Fruit fly (Drosophila melanogaster): ENCODE data around the gene CG11109.

Gene CG11109

dm6 chr3L:22888591-22889258 lies 16.7 kb downstream of the CG11109 start (continued):
- no peak for TF ChIP-seq gce (GFP tag; IDR thresholded peaks at IDR 0.05)
- TF ChIP-seq CG11093 (GFP tag; IDR thresholded peaks at IDR 0.05) = no peak
- TF ChIP-seq CG12299 (tag; optimal IDR thresholded peaks at IDR 0.05) = peak; percentile 24
- peak; percentile 68 for TF ChIP-seq Deaf1 (tag; optimal IDR thresholded peaks at IDR 0.05)
- no peak for TF ChIP-seq CG2116 (GFP tag; optimal IDR thresholded peaks at IDR 0.05)
- no peak for TF ChIP-seq Kr (GFP tag; optimal IDR thresholded peaks at IDR 0.05)
- no peak for TF ChIP-seq ATbp (GFP tag; optimal IDR thresholded peaks at IDR 0.05)
- no peak for TF ChIP-seq CrebB (tag; optimal IDR thresholded peaks at IDR 0.05)
- TF ChIP-seq gt (GFP tag; IDR thresholded peaks at IDR 0.05) = no peak
- peak; percentile 34 for TF ChIP-seq Hey (tag; optimal IDR thresholded peaks at IDR 0.05)
- no peak for TF ChIP-seq B-H2 (GFP tag; optimal IDR thresholded peaks at IDR 0.05)
- peak; percentile 16 for TF ChIP-seq Fer1 (GFP tag; optimal IDR thresholded peaks at IDR 0.05)
- no peak for TF ChIP-seq ara (GFP tag; IDR thresholded peaks at IDR 0.05)
- peak; percentile 22 for TF ChIP-seq BtbVII (GFP tag; optimal IDR thresholded peaks at IDR 0.05)
- no peak for TF ChIP-seq Ets97D (GFP tag; optimal IDR thresholded peaks at IDR 0.05)
- TF ChIP-seq Hr78 (GFP tag; optimal IDR thresholded peaks at IDR 0.05) = peak in 1 of 2 experiments; percentile 80
- no peak for TF ChIP-seq Blimp-1 (GFP tag; optimal IDR thresholded peaks at IDR 0.05)
- no peak for TF ChIP-seq Ssrp (tag; optimal IDR thresholded peaks at IDR 0.05)
- TF ChIP-seq HLH4C (GFP tag; IDR thresholded peaks at IDR 0.05; ENCODE audit: partially characterized antibody) = no peak
- TF ChIP-seq gem (tag; optimal IDR thresholded peaks at IDR 0.05) = peak; percentile 29
- no peak for TF ChIP-seq CoRest (tag; optimal IDR thresholded peaks at IDR 0.05)
- TF ChIP-seq CG17568 (GFP tag; optimal IDR thresholded peaks at IDR 0.05) = no peak
- TF ChIP-seq cwo (GFP tag; optimal IDR thresholded peaks at IDR 0.05) = peak; percentile 43
- TF ChIP-seq shn (GFP tag; optimal IDR thresholded peaks at IDR 0.05) = no peak
- peak; percentile 26 for TF ChIP-seq Hmr (GFP tag; optimal IDR thresholded peaks at IDR 0.05)
- TF ChIP-seq ase (GFP tag; IDR thresholded peaks at IDR 0.05) = no peak
- no peak for TF ChIP-seq btn (GFP tag; optimal IDR thresholded peaks at IDR 0.05)
- TF ChIP-seq HHEX (GFP tag; optimal IDR thresholded peaks at IDR 0.05) = no peak
- no peak for TF ChIP-seq eve (GFP tag; optimal IDR thresholded peaks at IDR 0.05)
- TF ChIP-seq CG6854 (GFP tag; optimal IDR thresholded peaks at IDR 0.05) = no peak
- TF ChIP-seq CG14965 (GFP tag; optimal IDR thresholded peaks at IDR 0.05; ENCODE audit: borderline replicate concordance) = no peak
- TF ChIP-seq exex (tag; optimal IDR thresholded peaks at IDR 0.05) = peak; percentile 54
- no peak for TF ChIP-seq HmgD (GFP tag; optimal IDR thresholded peaks at IDR 0.05)
- TF ChIP-seq CG6683 (GFP tag; optimal IDR thresholded peaks at IDR 0.05) = no peak
- TF ChIP-seq pfk (GFP tag; optimal IDR thresholded peaks at IDR 0.05) = no peak
- TF ChIP-seq oc (tag; optimal IDR thresholded peaks at IDR 0.05) = no peak
- peak in 1 of 2 experiments; percentile 12 for TF ChIP-seq Pdp1 (GFP tag; optimal IDR thresholded peaks at IDR 0.05)
- peak; percentile 17 for TF ChIP-seq Hand (GFP tag; optimal IDR thresholded peaks at IDR 0.05)
- no peak for TF ChIP-seq knrl (GFP tag; IDR thresholded peaks at IDR 0.05; ENCODE audit: partially characterized antibody)
- no peak for TF ChIP-seq CG8290 (GFP tag; optimal IDR thresholded peaks at IDR 0.05)
- TF ChIP-seq CG8290 (tag; optimal IDR thresholded peaks at IDR 0.05) = peak in 1 of 2 experiments; percentile 7
- peak; percentile 67 for TF ChIP-seq crol (GFP tag; IDR thresholded peaks at IDR 0.05)
- TF ChIP-seq org-1 (GFP tag; optimal IDR thresholded peaks at IDR 0.05) = no peak
- no peak for TF ChIP-seq ind (GFP tag; optimal IDR thresholded peaks at IDR 0.05)
- TF ChIP-seq Myb (GFP tag; optimal IDR thresholded peaks at IDR 0.05) = no peak
- TF ChIP-seq sug (tag; optimal IDR thresholded peaks at IDR 0.05) = peak; percentile 36
- TF ChIP-seq sr (GFP tag; IDR thresholded peaks at IDR 0.05) = peak; percentile 54; the same call in 2 of the 3 replicates
- peak; percentile 69 for TF ChIP-seq CG5180 (GFP tag; optimal IDR thresholded peaks at IDR 0.05)
- no peak for TF ChIP-seq da (GFP tag; optimal IDR thresholded peaks at IDR 0.05)

All from whole organism, embryonic.